Worm (Caenorhabditis elegans) whole organism, young adult: ENCODE data around the gene Y62H9A.11.
A peak's percentile ranks its signal among the peaks of the same experiment; 100 is the strongest.

Experiments used
- B0019.2 ChIP-seq: fragments of 200-800 bp; sonication (Bioruptor generic); conservative IDR thresholded peaks from 2 replicates; pipeline ENCODE4 v1.3.6; 2022; ENCODE audit warnings: missing genetic modification reagents, missing genetic modification characterization, missing compliant biosample characterization
- C06A6.2 ChIP-seq: fragments of 200-800 bp; sonication (Bioruptor generic); conservative IDR thresholded peaks from 2 replicates; pipeline ENCODE4 v1.3.6; 2022; ENCODE audit warnings: missing genetic modification characterization, missing compliant biosample characterization
- F39B2.1 ChIP-seq: fragments of 200-800 bp; sonication (Bioruptor generic); IDR thresholded peaks from 2 replicates; pipeline ENCODE4 v1.3.6; 2022; ENCODE audit warnings: missing genetic modification reagents, missing genetic modification characterization, missing compliant biosample characterization
- F52B5.7 ChIP-seq: sonication (generic microtip); optimal IDR thresholded peaks from 2 replicates; lab custom pipeline; 2016; ENCODE audit warnings: mild to moderate bottlenecking, missing genetic modification characterization, missing compliant biosample characterization
- K12H6.12 ChIP-seq: fragments of 200-800 bp; sonication (Bioruptor generic); optimal IDR thresholded peaks from 2 replicates; lab custom pipeline; 2018; ENCODE audit warnings: mild to moderate bottlenecking, missing genetic modification characterization, missing compliant biosample characterization
- T07F8.4 ChIP-seq: sonication (generic microtip); optimal IDR thresholded peaks from 2 replicates; lab custom pipeline; 2016; ENCODE audit warnings: mild to moderate bottlenecking, missing genetic modification characterization, moderate library complexity, missing compliant biosample characterization
- Y56A3A.18 ChIP-seq: fragments of 200-800 bp; sonication (Bioruptor generic); IDR thresholded peaks from 2 replicates; pipeline ENCODE4 v1.3.6; 2022; ENCODE audit warnings: missing genetic modification reagents, missing genetic modification characterization, missing compliant biosample characterization
- Y67H2A.10 ChIP-seq: fragments of 200-800 bp; sonication (Bioruptor generic); conservative IDR thresholded peaks from 2 replicates; pipeline ENCODE4 v1.3.6; 2022; ENCODE audit warnings: missing genetic modification reagents, missing genetic modification characterization, missing compliant biosample characterization
- ZK185.1 ChIP-seq: sonication (generic microtip); optimal IDR thresholded peaks from 2 replicates; lab custom pipeline; 2016; ENCODE audit warnings: mild to moderate bottlenecking, missing genetic modification characterization, missing compliant biosample characterization; ENCODE audit not compliant: poor library complexity, severe bottlenecking
- atf-7 ChIP-seq: sonication (generic microtip); optimal IDR thresholded peaks from 2 replicates; lab custom pipeline; 2017; ENCODE audit warnings: mild to moderate bottlenecking, missing genetic modification characterization, missing compliant biosample characterization
- attf-3 ChIP-seq: fragments of 200-800 bp; sonication (Bioruptor generic); conservative IDR thresholded peaks from 2 replicates; pipeline ENCODE4 v1.3.6; 2022; ENCODE audit warnings: missing genetic modification reagents, missing genetic modification characterization, missing compliant biosample characterization
- bed-1 ChIP-seq: fragments of 200-800 bp; sonication (Bioruptor generic); IDR thresholded peaks from 2 replicates; pipeline ENCODE4 v1.3.6; 2022; ENCODE audit warnings: missing genetic modification reagents, missing genetic modification characterization, missing compliant biosample characterization
- cebp-2 ChIP-seq: fragments of 200-800 bp; sonication (Bioruptor generic); IDR thresholded peaks from 2 replicates; pipeline ENCODE4 v1.3.6; 2022; ENCODE audit warnings: missing genetic modification characterization, missing compliant biosample characterization
- ceh-40 ChIP-seq: fragments of 200-800 bp; sonication (Bioruptor generic); IDR thresholded peaks from 2 replicates; pipeline ENCODE4 v1.3.6; 2022; ENCODE audit warnings: missing genetic modification characterization, missing compliant biosample characterization
- dox-1 ChIP-seq: fragments of 200-800 bp; sonication (Bioruptor generic); IDR thresholded peaks from 2 replicates; pipeline ENCODE4 v1.3.6; 2022; ENCODE audit warnings: missing genetic modification reagents, missing genetic modification characterization, missing compliant biosample characterization
- ets-4 ChIP-seq: fragments of 200-800 bp; sonication (Bioruptor generic); optimal IDR thresholded peaks from 2 replicates; lab custom pipeline; 2018; ENCODE audit warnings: mild to moderate bottlenecking, missing genetic modification characterization, missing compliant biosample characterization
- let-607 ChIP-seq, 2 experiments: fragments of 200-800 bp in 1 of 2; sonication (Bioruptor generic) in 1 of 2; sonication (generic microtip) in 1 of 2; optimal IDR thresholded peaks; 2 replicates each; lab custom pipeline; 2016 to 2018; ENCODE audit warnings: mild to moderate bottlenecking in 2 of 2, missing compliant biosample characterization in 2 of 2, missing genetic modification characterization in 2 of 2, moderate library complexity in 2 of 2, missing genotype in 1 of 2
- madf-8 ChIP-seq: fragments of 200-800 bp; sonication (Bioruptor generic); conservative IDR thresholded peaks from 2 replicates; pipeline ENCODE4 v1.3.6; 2022; ENCODE audit warnings: missing genetic modification reagents, missing genetic modification characterization, missing compliant biosample characterization
- mxl-1 ChIP-seq: sonication (generic microtip); optimal IDR thresholded peaks from 2 replicates; lab custom pipeline; 2016; ENCODE audit warnings: missing genetic modification characterization, missing compliant biosample characterization
- nfya-2 ChIP-seq: fragments of 200-800 bp; sonication (Bioruptor generic); IDR thresholded peaks from 2 replicates; pipeline ENCODE4 v1.3.6; 2022; ENCODE audit warnings: missing genetic modification reagents, missing genetic modification characterization, missing compliant biosample characterization
- nhr-90 ChIP-seq: sonication (generic microtip); optimal IDR thresholded peaks from 2 replicates; lab custom pipeline; 2016; ENCODE audit warnings: missing genotype, mild to moderate bottlenecking, missing genetic modification characterization, missing compliant biosample characterization
- pbrm-1 ChIP-seq: fragments of 200-800 bp; sonication (Bioruptor generic); IDR thresholded peaks from 2 replicates; pipeline ENCODE4 v1.3.6; 2022; ENCODE audit warnings: missing genetic modification reagents, missing genetic modification characterization, missing compliant biosample characterization
- pha-4 ChIP-seq: fragments of 150-350 bp; sonication (generic microtip); optimal IDR thresholded peaks from 2 replicates; lab custom pipeline; 2014; ENCODE audit warnings: missing biosample characterization, missing genetic modification reagents, missing genetic modification characterization
- repo-1 ChIP-seq: sonication (generic microtip); optimal IDR thresholded peaks from 2 replicates; lab custom pipeline; 2017; ENCODE audit warnings: mild to moderate bottlenecking, missing genetic modification characterization, missing compliant biosample characterization
- rpc-1 ChIP-seq, 2 experiments: fragments of 150-350 bp in 1 of 2; sonication (generic microtip) in 1 of 2; optimal IDR thresholded peaks; 2 replicates each; lab custom pipeline; 2014 to 2018; ENCODE audit warnings: missing biosample characterization in 1 of 2, missing genetic modification characterization in 1 of 2, missing genetic modification reagents in 1 of 2, missing genotype in 1 of 2
- snpc-3.4 ChIP-seq: sonication (generic microtip); optimal IDR thresholded peaks from 2 replicates; lab custom pipeline; 2017; ENCODE audit warnings: missing genetic modification characterization, mild to moderate bottlenecking, missing compliant biosample characterization, antibody characterized with exemption, moderate library complexity, missing genotype, missing genetic modification reagents
- sptf-2 ChIP-seq: fragments of 200-800 bp; sonication (Bioruptor generic); optimal IDR thresholded peaks from 2 replicates; lab custom pipeline; 2018; ENCODE audit warnings: mild to moderate bottlenecking, missing genetic modification characterization, missing compliant biosample characterization
- tlf-1 ChIP-seq: fragments of 200-800 bp; sonication (Bioruptor generic); optimal IDR thresholded peaks from 2 replicates; lab custom pipeline; 2018; ENCODE audit warnings: mild to moderate bottlenecking, missing genetic modification characterization, missing compliant biosample characterization
- zfh-2 ChIP-seq: fragments of 200-800 bp; sonication (Bioruptor generic); conservative IDR thresholded peaks from 2 replicates; pipeline ENCODE4 v1.3.6; 2022; ENCODE audit warnings: missing genetic modification reagents, missing genetic modification characterization, missing compliant biosample characterization
- ztf-22 ChIP-seq: fragments of 200-800 bp; sonication (Bioruptor generic); optimal IDR thresholded peaks from 2 replicates; lab custom pipeline; 2018; ENCODE audit warnings: mild to moderate bottlenecking, missing genetic modification characterization, moderate library complexity, missing compliant biosample characterization
- ztf-6 ChIP-seq: fragments of 200-800 bp; sonication (Bioruptor generic); IDR thresholded peaks from 2 replicates; pipeline ENCODE4 v1.3.6; 2022; ENCODE audit warnings: missing genetic modification reagents, missing genetic modification characterization, missing compliant biosample characterization

Gene Y62H9A.11

ce11 chrX:11924158-11924557 is 17.0 kb upstream of the Y62H9A.11 start, which contains the start of gene F55G7.1 (continued):
- no peak for TF ChIP-seq ceh-40
- TF ChIP-seq repo-1 (tag; lab: Kevin White, UChicago): no peak
- TF ChIP-seq ztf-6: no peak
- TF ChIP-seq dox-1 (GFP tag; lab: Robert Waterston, UW): peak; percentile 71; the same call in 1 of the 2 replicates
- peak; percentile 34 for TF ChIP-seq ZK185.1 (tag; lab: Kevin White, UChicago)
- TF ChIP-seq rpc-1 (optimal IDR thresholded peaks at IDR 0.05; lab: Kevin White, UChicago): no peak
- TF ChIP-seq rpc-1 (tag; optimal IDR thresholded peaks at IDR 0.05; lab: Kevin White, UChicago): no peak
- TF ChIP-seq ztf-22 (GFP tag; lab: Kevin White, UChicago): no peak
- TF ChIP-seq nfya-2 (GFP tag; lab: Robert Waterston, UW): no peak
- 0 out of 2 replicates have a peak, but pooled peaks have one; percentile 36 for TF ChIP-seq C06A6.2 (GFP tag; lab: Robert Waterston, UW)
- TF ChIP-seq sptf-2 (GFP tag; lab: Kevin White, UChicago): no peak

ce11 chrX:11920723-11921283 is 13.6 kb upstream of the Y62H9A.11 start, which contains the start of gene Y62H9A.14:
TSS of gene Y62H9A.14 (plus strand) at chrX:11921233.
- TF ChIP-seq F39B2.1: no peak
- TF ChIP-seq C06A6.2 (GFP tag; lab: Robert Waterston, UW): no peak
- no peak for TF ChIP-seq madf-8 (GFP tag; lab: Robert Waterston, UW)
- TF ChIP-seq rpc-1 (optimal IDR thresholded peaks at IDR 0.05; lab: Kevin White, UChicago): no peak
- TF ChIP-seq rpc-1 (tag; optimal IDR thresholded peaks at IDR 0.05; lab: Kevin White, UChicago): no peak
- TF ChIP-seq ztf-6: no peak

ce11 chrX:11917994-11918393 is 10.8 kb upstream of the Y62H9A.11 start, which contains the start of gene Y62H9A.16:
TSS of gene Y62H9A.16 (plus strand) at chrX:11918294.
- no peak for TF ChIP-seq attf-3 (GFP tag; lab: Robert Waterston, UW)
- TF ChIP-seq B0019.2 (GFP tag; lab: Robert Waterston, UW): no peak
- TF ChIP-seq Y56A3A.18 (GFP tag; lab: Robert Waterston, UW): no peak
- no peak for TF ChIP-seq pha-4 (tag; lab: Kevin White, UChicago)
- no peak for TF ChIP-seq atf-7

DNA sequence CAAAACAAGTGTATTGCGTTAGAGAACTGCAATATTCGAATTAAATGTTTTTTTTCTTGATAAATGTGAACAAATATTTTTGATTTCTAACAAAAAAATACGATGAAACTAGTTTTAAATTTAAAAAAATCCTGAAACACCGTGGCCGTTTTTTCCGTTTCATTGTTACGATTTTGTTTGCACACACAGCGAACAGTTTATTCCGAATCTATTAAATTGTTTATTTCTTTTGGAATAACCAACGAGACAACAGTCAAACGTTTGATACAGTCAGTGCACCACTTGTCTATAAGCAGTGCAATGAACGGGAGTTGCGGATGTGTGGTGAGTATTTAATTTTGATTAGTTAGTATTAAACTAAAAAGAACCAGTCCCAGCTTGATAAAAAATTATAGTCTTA is 9.5 kb upstream of the Y62H9A.11 start, which contains the start of gene Y62H9A.13:
Y62H9A.13 (plus strand) TSS at position 301 of the 400 bp plus-strand sequence.
- TF ChIP-seq tlf-1 (no peak), let-607 (tag; optimal IDR thresholded peaks at IDR 0.05; lab: Kevin White, UChicago) (no peak), Y67H2A.10 (GFP tag; lab: Robert Waterston, UW) (no peak), atf-7 (no peak), T07F8.4 (tag; lab: Kevin White, UChicago) (no peak), pbrm-1 (no peak), snpc-3.4 (tag; lab: Kevin White, UChicago) (no peak), K12H6.12 (tag; lab: Kevin White, UChicago) (no peak), ets-4 (no peak), mxl-1 (no peak), cebp-2 (GFP tag; lab: Robert Waterston, UW) (no peak), F52B5.7 (tag; lab: Kevin White, UChicago) (no peak), ztf-22 (GFP tag; lab: Kevin White, UChicago) (no peak), zfh-2 (no peak), nhr-90 (tag; lab: Kevin White, UChicago) (no peak), bed-1 (GFP tag; lab: Robert Waterston, UW) (no peak), F39B2.1 (no peak)
